Worm (Caenorhabditis elegans): ENCODE results near the gene ggtb-1.

DNA sequence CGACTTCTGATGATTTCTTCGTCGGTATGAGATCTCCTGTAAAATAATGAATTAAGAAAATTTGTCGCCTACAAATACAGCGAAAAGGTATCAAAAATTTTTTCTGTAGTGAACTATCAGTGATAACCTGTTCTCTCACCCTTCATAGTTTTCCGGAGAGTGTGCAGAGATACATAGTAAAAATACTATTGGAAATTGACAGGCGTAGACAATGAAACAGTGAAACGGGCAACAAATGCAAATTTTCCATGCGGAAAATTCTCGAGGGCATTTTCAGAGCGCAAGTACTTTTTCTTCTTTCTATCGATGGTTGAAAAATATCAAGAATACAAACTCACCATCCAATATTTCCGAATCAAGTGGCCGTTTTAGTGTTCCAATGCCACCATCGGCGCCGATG is 46.4 kb upstream of the ggtb-1 start:
- TF ChIP-seq pes-1 (GFP tag; IDR thresholded peaks at IDR 0.05) = no peak
- no peak for TF ChIP-seq ama-1 (optimal IDR thresholded peaks at IDR 0.05)

Data from whole organism, early embryonic.